Fruit fly (Drosophila melanogaster) whole organism, wandering third instar larva: ENCODE data around the gene CG2258.

Source experiments
- Abd-B ChIP-seq: fragments of >200 bp; optimal IDR thresholded peaks from 2 replicates; lab custom pipeline; 2017; ENCODE audit warnings: missing biosample characterization, missing genetic modification characterization
- CG32264 ChIP-seq: fragments of 200-800 bp; sonication (Bioruptor generic); optimal IDR thresholded peaks from 2 replicates; lab custom pipeline; 2016; ENCODE audit warnings: missing biosample characterization, missing genetic modification characterization
- CG9705 ChIP-seq: fragments of 200-800 bp; sonication (Bioruptor generic); optimal IDR thresholded peaks from 2 replicates; lab custom pipeline; 2018; ENCODE audit warnings: missing biosample characterization, mild to moderate bottlenecking, missing genetic modification characterization
- CrebA ChIP-seq: fragments of 200-800 bp; sonication (Bioruptor generic); optimal IDR thresholded peaks from 2 replicates; lab custom pipeline; 2016; ENCODE audit warnings: missing biosample characterization, mild to moderate bottlenecking, missing genetic modification characterization, borderline replicate concordance
- Dfd ChIP-seq: fragments of >200 bp; optimal IDR thresholded peaks from 2 replicates; lab custom pipeline; 2017; ENCODE audit warnings: missing biosample characterization, missing genetic modification characterization
- Dif ChIP-seq: fragments of 200-275, 200-300 bp; sonication (Bioruptor generic); optimal IDR thresholded peaks from 2 replicates; lab custom pipeline; 2018; ENCODE audit warnings: missing biosample characterization, missing genetic modification characterization; ENCODE audit not compliant: partially characterized antibody
- GATAd ChIP-seq: sonication (Bioruptor generic); optimal IDR thresholded peaks from 2 replicates; lab custom pipeline; 2016; ENCODE audit warnings: missing biosample characterization, missing genetic modification characterization
- HLH106 ChIP-seq: fragments of 200-800 bp; optimal IDR thresholded peaks from 3 replicates; lab custom pipeline; 2019; ENCODE audit warnings: missing biosample characterization, mild to moderate bottlenecking, missing genetic modification characterization, moderate library complexity
- Hnf4 ChIP-seq: fragments of 200-800 bp; sonication (Bioruptor generic); optimal IDR thresholded peaks from 2 replicates; lab custom pipeline; 2016; ENCODE audit warnings: missing biosample characterization, mild to moderate bottlenecking, missing genetic modification characterization
- Hr78 ChIP-seq: fragments of >200 bp; optimal IDR thresholded peaks from 2 replicates; lab custom pipeline; 2017; ENCODE audit warnings: missing biosample characterization, missing genetic modification characterization
- Hr83 ChIP-seq: fragments of 200-300 bp; sonication (Bioruptor generic); optimal IDR thresholded peaks from 2 replicates; lab custom pipeline; 2016; ENCODE audit warnings: missing biosample characterization, mild to moderate bottlenecking, missing genetic modification characterization, moderate library complexity; ENCODE audit not compliant: poor library complexity, severe bottlenecking
- Jra ChIP-seq: sonication (Bioruptor generic); optimal IDR thresholded peaks from 2 replicates; lab custom pipeline; 2016; ENCODE audit warnings: missing biosample characterization, missing genetic modification characterization
- Mio ChIP-seq: sonication (Bioruptor generic); optimal IDR thresholded peaks from 2 replicates; lab custom pipeline; 2016; ENCODE audit warnings: missing biosample characterization, missing genetic modification characterization
- Myc ChIP-seq: fragments of >200 bp; optimal IDR thresholded peaks from 2 replicates; lab custom pipeline; 2017
- N ChIP-seq: fragments of >200 bp; optimal IDR thresholded peaks from 2 replicates; lab custom pipeline; 2018; ENCODE audit warnings: missing biosample characterization, missing external identifiers, missing genetic modification characterization
- OdsH ChIP-seq: fragments of 200-800 bp; sonication (Bioruptor generic); optimal IDR thresholded peaks from 2 replicates; lab custom pipeline; 2016; ENCODE audit warnings: missing biosample characterization, mild to moderate bottlenecking, missing genetic modification characterization
- Rel ChIP-seq, 2 experiments: fragments of 200-800 bp; sonication (Bioruptor generic) in 1 of 2; optimal IDR thresholded peaks; 2 replicates in 1 of 2; 3 replicates in 1 of 2; lab custom pipeline; 2016 to 2019; ENCODE audit warnings: mild to moderate bottlenecking in 2 of 2, missing biosample characterization in 2 of 2, missing genetic modification characterization in 2 of 2, moderate library complexity in 1 of 2
- Sp1 ChIP-seq: fragments of 200-800 bp; sonication (Bioruptor generic); optimal IDR thresholded peaks from 3 replicates; lab custom pipeline; 2019; ENCODE audit warnings: missing biosample characterization, mild to moderate bottlenecking, missing genetic modification characterization, moderate library complexity
- Vsx2 ChIP-seq: fragments of 200-300, 225-300 bp; sonication (Bioruptor generic); optimal IDR thresholded peaks from 2 replicates; lab custom pipeline; 2018; ENCODE audit warnings: missing biosample characterization, missing genetic modification characterization; ENCODE audit not compliant: partially characterized antibody
- br ChIP-seq: fragments of 200-800 bp; sonication (Bioruptor generic); optimal IDR thresholded peaks from 2 replicates; lab custom pipeline; 2016; ENCODE audit warnings: missing biosample characterization, missing genetic modification characterization
- brk ChIP-seq: fragments of 200-800 bp; sonication (Bioruptor generic); optimal IDR thresholded peaks from 2 replicates; lab custom pipeline; 2016; ENCODE audit warnings: missing biosample characterization, mild to moderate bottlenecking, missing genetic modification characterization
- dl ChIP-seq, 2 experiments: fragments of 175-275, 200-275 bp in 1 of 2; fragments of 200-275 bp in 1 of 2; sonication (Bioruptor generic); optimal IDR thresholded peaks; lab custom pipeline; 2018; ENCODE audit warnings: mild to moderate bottlenecking in 2 of 2, missing biosample characterization in 2 of 2, missing genetic modification characterization in 2 of 2, moderate library complexity in 2 of 2; ENCODE audit not compliant: partially characterized antibody in 2 of 2, insufficient read depth in 1 of 2
- dmrt93B ChIP-seq: fragments of 200-800 bp; sonication (Bioruptor generic); optimal IDR thresholded peaks from 2 replicates; lab custom pipeline; 2018; ENCODE audit warnings: missing biosample characterization, mild to moderate bottlenecking, missing genetic modification characterization
- dsf ChIP-seq: sonication (Bioruptor generic); optimal IDR thresholded peaks from 2 replicates; lab custom pipeline; 2016; ENCODE audit warnings: missing biosample characterization, missing genetic modification characterization, borderline replicate concordance
- ey ChIP-seq: fragments of 200-800 bp; sonication (Bioruptor generic); optimal IDR thresholded peaks from 2 replicates; lab custom pipeline; 2016; ENCODE audit warnings: missing biosample characterization, missing genetic modification characterization
- foxo ChIP-seq, 2 experiments: fragments of 200-800 bp; sonication (Bioruptor generic); optimal IDR thresholded peaks; 2 replicates in 1 of 2; 3 replicates in 1 of 2; lab custom pipeline; 2016 to 2017; ENCODE audit warnings: missing biosample characterization in 2 of 2, missing genetic modification characterization in 2 of 2
- fru ChIP-seq: fragments of 200-800 bp; sonication (Bioruptor generic); optimal IDR thresholded peaks from 3 replicates; lab custom pipeline; 2016; ENCODE audit warnings: missing biosample characterization, mild to moderate bottlenecking, missing genetic modification characterization
- h ChIP-seq: fragments of 200-800 bp; sonication (Bioruptor generic); optimal IDR thresholded peaks from 3 replicates; lab custom pipeline; 2016; ENCODE audit warnings: missing biosample characterization, mild to moderate bottlenecking, missing genetic modification characterization
- jim ChIP-seq: fragments of 175-275, 200-325 bp; sonication (Bioruptor generic); optimal IDR thresholded peaks from 2 replicates; lab custom pipeline; 2016; ENCODE audit warnings: missing biosample characterization, mild to moderate bottlenecking, missing genetic modification characterization
- lola ChIP-seq: fragments of >200 bp; optimal IDR thresholded peaks from 2 replicates; lab custom pipeline; 2017; ENCODE audit warnings: missing biosample characterization, missing genetic modification characterization
- pan ChIP-seq: fragments of >200 bp; optimal IDR thresholded peaks from 2 replicates; lab custom pipeline; 2017
- psq ChIP-seq: fragments of 200-800 bp; sonication (Bioruptor generic); optimal IDR thresholded peaks from 3 replicates; lab custom pipeline; 2017; ENCODE audit warnings: missing biosample characterization, mild to moderate bottlenecking, missing genetic modification characterization, moderate library complexity
- rgr ChIP-seq: fragments of 200-800 bp; sonication (Bioruptor generic); optimal IDR thresholded peaks from 3 replicates; lab custom pipeline; 2016; ENCODE audit warnings: missing biosample characterization, mild to moderate bottlenecking, missing genetic modification characterization
- sage ChIP-seq: fragments of 200-800 bp; sonication (Bioruptor generic); optimal IDR thresholded peaks from 2 replicates; lab custom pipeline; 2016; ENCODE audit warnings: missing biosample characterization, mild to moderate bottlenecking, missing genetic modification characterization
- sv ChIP-seq: fragments of 200-800 bp; sonication (Bioruptor generic); optimal IDR thresholded peaks from 3 replicates; lab custom pipeline; 2016; ENCODE audit warnings: missing biosample characterization, missing genetic modification characterization
- tai ChIP-seq: sonication (Bioruptor generic); optimal IDR thresholded peaks from 2 replicates; lab custom pipeline; 2016; ENCODE audit warnings: missing biosample characterization, missing genetic modification characterization
- usp ChIP-seq: fragments of >200 bp; optimal IDR thresholded peaks from 2 replicates; lab custom pipeline; 2017; ENCODE audit warnings: missing biosample characterization, missing genetic modification characterization
- woc ChIP-seq: sonication (Bioruptor generic); optimal IDR thresholded peaks from 2 replicates; lab custom pipeline; 2016; ENCODE audit warnings: missing biosample characterization, mild to moderate bottlenecking, missing genetic modification characterization

CG2258 gene

dm6 chrX:8057837-8058445 lies 44.0 kb downstream of the CG2258 start:
- TF ChIP-seq Hnf4 (no peak), dl (GFP tag; optimal IDR thresholded peaks at IDR 0.05; lab: Kevin White, UChicago; ENCODE audit: insufficient read depth in 1 of 2, partially characterized antibody in 2 of 2) (peak; percentile 95 to 96), rgr (no peak), brk (no peak), Vsx2 (peak; percentile 74), jim (GFP tag; lab: Kevin White, UChicago) (no peak), Jra (no peak), Dif (GFP tag; lab: Kevin White, UChicago) (peak; percentile 92), ey (GFP tag; lab: Kevin White, UChicago) (no peak), dsf (GFP tag; lab: Kevin White, UChicago) (no peak), Hr83 (peak; percentile 43), pan (lab: Kevin White, UChicago) (no peak)

- TF ChIP-seq lola (GFP tag; lab: Kevin White, UChicago) = no peak
- TF ChIP-seq br (GFP tag; lab: Kevin White, UChicago) = peak; percentile 69
- TF ChIP-seq dsf (GFP tag; lab: Kevin White, UChicago) = no peak
- TF ChIP-seq Hnf4 = no peak
- TF ChIP-seq HLH106 (tag; lab: Kevin White, UChicago) = peak; percentile 74
- no peak for TF ChIP-seq dl (GFP tag; optimal IDR thresholded peaks at IDR 0.05; lab: Kevin White, UChicago; ENCODE audit: insufficient read depth in 1 of 2, partially characterized antibody in 2 of 2)
- TF ChIP-seq usp (GFP tag; lab: Kevin White, UChicago) = no peak
- TF ChIP-seq woc = peak; percentile 72
- TF ChIP-seq psq (GFP tag; lab: Kevin White, UChicago) = peak; percentile 52
- TF ChIP-seq Dif (GFP tag; lab: Kevin White, UChicago) = no peak
- peak; percentile 74 for TF ChIP-seq Sp1 (GFP tag; lab: Kevin White, UChicago)
- no peak for TF ChIP-seq Rel (GFP tag; optimal IDR thresholded peaks at IDR 0.05; lab: Kevin White, UChicago)
- TF ChIP-seq Rel (tag; optimal IDR thresholded peaks at IDR 0.05; lab: Kevin White, UChicago) = no peak
- TF ChIP-seq ey (GFP tag; lab: Kevin White, UChicago) = peak; percentile 74
- TF ChIP-seq Mio = no peak
- peak; percentile 61 for TF ChIP-seq dmrt93B (GFP tag; lab: Kevin White, UChicago)
- no peak for TF ChIP-seq tai (GFP tag; lab: Kevin White, UChicago)
- no peak for TF ChIP-seq jim (GFP tag; lab: Kevin White, UChicago)
- peak; percentile 53 for TF ChIP-seq rgr
- TF ChIP-seq CG32264 (GFP tag; lab: Kevin White, UChicago) = no peak
- TF ChIP-seq h (GFP tag; lab: Kevin White, UChicago) = peak; percentile 59
- no peak for TF ChIP-seq Jra
- TF ChIP-seq N (GFP tag; lab: Kevin White, UChicago) = no peak
- peak; percentile 63 for TF ChIP-seq fru
- peak; percentile 37 for TF ChIP-seq OdsH (GFP tag; lab: Kevin White, UChicago)
- TF ChIP-seq CG9705 (GFP tag; lab: Kevin White, UChicago) = peak; percentile 62
- no peak for TF ChIP-seq brk
- TF ChIP-seq sv (GFP tag; lab: Kevin White, UChicago) = peak; percentile 72
- peak in 1 of 2 experiments; percentile 71 for TF ChIP-seq foxo (GFP tag; optimal IDR thresholded peaks at IDR 0.05; lab: Kevin White, UChicago)
- TF ChIP-seq, all 38 proteins: peak for 14
These were observed 44.6 kb downstream of the CG2258 start for dm6 chrX:8057299-8057730.

DNA sequence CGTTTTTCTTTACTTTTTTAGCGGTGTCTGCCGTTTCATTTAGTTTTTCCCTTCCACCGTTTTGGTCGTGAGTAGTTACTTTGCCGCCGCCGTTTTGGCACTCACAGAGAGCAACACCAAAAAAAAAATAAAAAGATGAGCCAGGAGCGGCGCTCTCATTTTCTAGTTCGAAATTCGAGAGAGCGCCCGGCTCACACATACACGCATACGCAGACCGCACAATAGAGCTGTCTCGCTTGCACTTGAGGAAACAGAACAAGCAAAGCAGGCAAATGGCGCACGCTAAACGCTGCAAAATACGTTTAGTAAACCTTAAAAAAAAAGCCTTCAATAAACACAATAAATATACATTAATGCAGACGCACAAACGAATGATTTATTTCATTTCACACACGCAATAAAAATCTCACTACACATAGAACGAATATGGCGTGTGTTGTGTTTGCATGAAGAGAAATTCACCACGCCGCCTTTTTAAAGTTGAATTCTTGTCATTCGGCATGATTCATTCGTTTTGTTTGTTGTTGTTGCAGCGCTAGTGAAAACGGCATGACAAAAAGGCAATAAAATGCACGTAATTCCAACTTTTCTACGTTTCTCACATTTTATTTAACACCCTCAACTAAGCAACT lies 45.2 kb downstream of the CG2258 start:
- TF ChIP-seq h (GFP tag; lab: Kevin White, UChicago) (peak; percentile 35), CrebA (no peak), br (GFP tag; lab: Kevin White, UChicago) (no peak), Hr83 (no peak), ey (GFP tag; lab: Kevin White, UChicago) (no peak), foxo (GFP tag; optimal IDR thresholded peaks at IDR 0.05; lab: Kevin White, UChicago) (no peak), Sp1 (GFP tag; lab: Kevin White, UChicago) (no peak), dmrt93B (GFP tag; lab: Kevin White, UChicago) (no peak), Jra (no peak), Abd-B (GFP tag; lab: Kevin White, UChicago) (no peak), HLH106 (tag; lab: Kevin White, UChicago) (no peak), Dif (GFP tag; lab: Kevin White, UChicago) (peak; percentile 83), N (GFP tag; lab: Kevin White, UChicago) (peak; percentile 75), Vsx2 (no peak), tai (GFP tag; lab: Kevin White, UChicago) (no peak), fru (no peak), Dfd (GFP tag; lab: Kevin White, UChicago) (no peak), CG9705 (GFP tag; lab: Kevin White, UChicago) (no peak), Rel (GFP tag; optimal IDR thresholded peaks at IDR 0.05; lab: Kevin White, UChicago) (no peak), Rel (tag; optimal IDR thresholded peaks at IDR 0.05; lab: Kevin White, UChicago) (no peak), Hr78 (no peak), CG32264 (GFP tag; lab: Kevin White, UChicago) (no peak), sv (GFP tag; lab: Kevin White, UChicago) (no peak), GATAd (GFP tag; lab: Kevin White, UChicago) (no peak), pan (lab: Kevin White, UChicago) (no peak), OdsH (GFP tag; lab: Kevin White, UChicago) (no peak), Hnf4 (no peak), dl (GFP tag; optimal IDR thresholded peaks at IDR 0.05; lab: Kevin White, UChicago; ENCODE audit: insufficient read depth in 1 of 2, partially characterized antibody in 2 of 2) (peak; percentile 38 to 70), jim (GFP tag; lab: Kevin White, UChicago) (no peak), sage (peak; percentile 4), usp (GFP tag; lab: Kevin White, UChicago) (no peak), rgr (no peak), brk (no peak), Myc (lab: Kevin White, UChicago) (no peak), lola (GFP tag; lab: Kevin White, UChicago) (no peak)
